Worm (Caenorhabditis elegans) whole organism, mixed stage, embryonic: Measurements from ENCODE around the gene pals-20.

Experiments
- blmp-1 ChIP-seq: fragments of 150-350 bp; optimal IDR thresholded peaks from 2 replicates; lab custom pipeline; 2014; ENCODE audit warnings: missing biosample characterization, missing genetic modification characterization
- lin-13 ChIP-seq: fragments of 150-350 bp; optimal IDR thresholded peaks from 2 replicates; lab custom pipeline; 2014; ENCODE audit warnings: missing biosample characterization, missing genetic modification characterization
- mep-1 ChIP-seq: fragments of 150-350 bp; optimal IDR thresholded peaks from 2 replicates; lab custom pipeline; 2017; ENCODE audit warnings: missing biosample characterization, missing genetic modification reagents, missing genetic modification characterization, inconsistent platforms
- nhr-12 ChIP-seq: fragments of 150-350 bp; optimal IDR thresholded peaks from 2 replicates; lab custom pipeline; 2014; ENCODE audit warnings: missing biosample characterization, missing genetic modification characterization
- nhr-2 ChIP-seq: fragments of 150-350 bp; optimal IDR thresholded peaks from 2 replicates; lab custom pipeline; 2014; ENCODE audit warnings: missing biosample characterization, missing genetic modification characterization
- sem-2 ChIP-seq: fragments of 200-800 bp; sonication (Bioruptor generic); optimal IDR thresholded peaks from 2 replicates; lab custom pipeline; 2018; ENCODE audit warnings: mild to moderate bottlenecking, missing genetic modification characterization, missing compliant biosample characterization
- snpc-4 ChIP-seq: fragments of 150-350 bp; optimal IDR thresholded peaks from 2 replicates; lab custom pipeline; 2014; ENCODE audit warnings: missing biosample characterization, missing genetic modification characterization

DNA sequence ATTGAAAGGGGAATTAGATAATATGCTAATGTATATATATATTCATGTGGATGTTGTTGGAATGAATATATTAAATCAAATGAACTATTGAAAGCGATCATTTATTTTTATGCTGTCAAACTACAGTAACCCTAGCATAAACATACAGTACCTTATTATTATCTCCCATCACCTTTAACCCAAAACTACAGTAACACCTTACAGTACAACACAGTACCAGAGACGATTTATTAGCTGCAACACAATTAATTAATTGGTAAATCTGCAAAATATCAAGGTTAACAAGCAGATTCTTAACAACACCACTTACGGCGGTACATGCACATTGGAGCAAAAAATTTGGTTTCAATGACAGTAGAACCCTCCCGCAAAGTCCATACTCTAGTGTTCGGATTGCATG lies 32.8 kb downstream of the pals-20 start, which contains the start of gene Y82E9BL.1:
- TF ChIP-seq blmp-1 (tag; lab: Kevin White, UChicago) (no peak), snpc-4 (tag; lab: Kevin White, UChicago) (no peak), nhr-12 (no peak), nhr-2 (tag; lab: Kevin White, UChicago) (no peak), lin-13 (tag; lab: Kevin White, UChicago) (no peak), sem-2 (GFP tag; lab: Kevin White, UChicago) (no peak), mep-1 (tag; lab: Kevin White, UChicago) (no peak)
